Worm (Caenorhabditis elegans): Measurements from ENCODE around the gene mac-1.

mac-1 gene

DNA sequence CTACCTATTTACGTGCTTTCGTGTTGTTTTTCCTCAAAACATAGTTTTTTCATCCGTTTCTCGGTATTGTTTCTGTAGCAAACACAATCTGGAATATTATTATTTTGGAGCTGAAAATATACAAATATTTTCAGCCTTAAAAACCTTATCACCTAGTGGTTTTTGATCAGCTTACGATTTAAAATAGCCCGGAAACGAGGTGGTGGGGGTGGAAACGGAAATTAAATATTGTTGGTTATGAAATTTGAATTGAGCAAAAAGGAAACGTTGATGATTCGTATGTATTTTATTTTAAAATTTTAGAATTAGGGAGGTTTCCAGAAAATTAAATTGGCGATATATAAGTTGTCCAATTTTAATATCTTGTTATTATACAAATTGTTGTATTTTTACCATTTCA is 47.1 kb upstream of the mac-1 start:
- TF ChIP-seq unc-39 (tag; optimal IDR thresholded peaks at IDR 0.05), result no peak
- TF ChIP-seq nhr-77 (tag; optimal IDR thresholded peaks at IDR 0.05), result no peak
- TF ChIP-seq R02D3.7 (tag; optimal IDR thresholded peaks at IDR 0.05), result no peak
- no peak for TF ChIP-seq skn-1 (tag; optimal IDR thresholded peaks at IDR 0.05)
- no peak for TF ChIP-seq lin-39 (tag; optimal IDR thresholded peaks at IDR 0.05)
- no peak for TF ChIP-seq nhr-129 (tag; optimal IDR thresholded peaks at IDR 0.05)
- no peak for TF ChIP-seq alr-1 (tag; optimal IDR thresholded peaks at IDR 0.05)
- no peak for TF ChIP-seq nhr-21 (tag; optimal IDR thresholded peaks at IDR 0.05)
- TF ChIP-seq ceh-82 (tag; optimal IDR thresholded peaks at IDR 0.05), result no peak
- no peak for TF ChIP-seq zag-1 (tag; optimal IDR thresholded peaks at IDR 0.05)

DNA sequence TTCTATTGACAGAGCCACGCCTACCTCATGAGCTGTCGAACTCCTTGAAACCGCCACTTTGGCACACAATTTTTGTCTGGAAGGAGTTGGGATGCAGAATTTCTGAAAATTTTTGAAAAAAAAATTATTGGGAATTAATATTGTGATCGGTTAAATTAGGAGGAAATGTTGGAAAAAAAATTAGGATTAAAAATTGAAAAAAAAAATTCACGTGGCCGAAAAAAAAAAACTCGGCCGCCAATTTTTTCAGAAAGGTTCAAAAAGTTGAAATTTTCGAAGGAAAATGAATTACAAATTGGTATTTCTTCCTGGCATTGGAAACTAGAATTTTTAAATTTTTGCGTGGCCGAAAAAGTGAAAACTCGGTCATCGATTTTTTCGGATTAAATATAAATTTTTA is 35.4 kb upstream of the mac-1 start, which contains the start of gene dmsr-3:
TSS of gene dmsr-3 (minus strand) at position 101 of the 400 bp plus-strand sequence.
- TF ChIP-seq F13H6.1 (tag; optimal IDR thresholded peaks at IDR 0.05) (no peak), blmp-1 (tag; optimal IDR thresholded peaks at IDR 0.05; ENCODE audit: insufficient read depth) (no peak), ztf-11 (tag; optimal IDR thresholded peaks at IDR 0.05) (no peak), skn-1 (tag; optimal IDR thresholded peaks at IDR 0.05) (no peak), sma-3 (GFP tag; optimal IDR thresholded peaks at IDR 0.05) (no peak), nhr-237 (tag; optimal IDR thresholded peaks at IDR 0.05) (no peak), fos-1 (tag; optimal IDR thresholded peaks at IDR 0.05) (no peak), ZK546.5 (tag; optimal IDR thresholded peaks at IDR 0.05) (no peak), gmeb-1 (tag; optimal IDR thresholded peaks at IDR 0.05) (no peak), ztf-4 (tag; optimal IDR thresholded peaks at IDR 0.05) (no peak), mab-5 (tag; optimal IDR thresholded peaks at IDR 0.05) (no peak)

DNA sequence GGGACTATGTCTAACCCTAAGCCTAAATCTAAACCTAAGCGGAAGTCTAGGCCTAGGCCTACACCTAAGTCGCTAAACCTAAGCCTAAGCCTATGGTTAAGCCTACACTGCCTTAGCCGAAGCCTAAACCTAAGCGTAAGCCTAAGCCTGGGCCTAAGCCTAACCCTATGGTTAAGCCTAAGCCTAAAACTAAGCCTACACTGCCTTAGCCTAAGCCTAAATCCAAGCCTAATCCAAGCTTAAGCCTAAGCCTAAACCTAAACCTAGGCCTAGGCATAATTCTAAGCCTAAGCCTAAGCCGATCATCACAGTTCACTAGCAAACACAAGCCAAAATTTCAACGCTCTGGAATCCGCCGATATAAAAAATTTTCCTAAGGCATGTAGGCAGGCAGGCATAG is 20.6 kb upstream of the mac-1 start:
- TF ChIP-seq elt-1 (tag; optimal IDR thresholded peaks at IDR 0.05), result no peak
- TF ChIP-seq nhr-23 (tag; optimal IDR thresholded peaks at IDR 0.05), result no peak
- TF ChIP-seq ama-1 (optimal IDR thresholded peaks at IDR 0.05), result no peak

DNA sequence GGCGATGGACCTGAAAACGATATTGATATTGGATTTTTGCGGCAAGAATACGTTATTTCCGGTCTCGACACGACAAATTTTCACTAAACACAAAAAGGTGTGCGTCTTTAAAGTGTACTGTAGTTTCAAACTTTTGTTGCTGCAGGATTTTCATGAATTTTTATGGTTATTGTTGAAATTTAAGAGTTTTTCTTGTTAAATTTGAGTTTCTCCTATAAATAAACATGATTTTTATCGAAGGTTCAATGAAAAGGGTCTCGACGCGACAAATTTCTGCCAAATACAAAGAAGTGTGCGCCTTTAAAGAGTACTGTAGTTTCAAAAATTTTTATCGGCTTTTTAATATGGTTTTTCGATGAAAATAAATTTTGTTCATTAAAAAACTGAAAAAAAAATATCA is 19.3 kb upstream of the mac-1 start:
- no peak for TF ChIP-seq ceh-82 (tag; optimal IDR thresholded peaks at IDR 0.05)
- TF ChIP-seq dmd-4 (tag; optimal IDR thresholded peaks at IDR 0.05), result no peak
- no peak for TF ChIP-seq gmeb-1 (tag; optimal IDR thresholded peaks at IDR 0.05)
- TF ChIP-seq unc-39 (tag; optimal IDR thresholded peaks at IDR 0.05), result no peak
- no peak for TF ChIP-seq nhr-77 (tag; optimal IDR thresholded peaks at IDR 0.05)
- no peak for TF ChIP-seq nhr-10 (tag; optimal IDR thresholded peaks at IDR 0.05)
- no peak for TF ChIP-seq sma-3 (GFP tag; optimal IDR thresholded peaks at IDR 0.05)
- TF ChIP-seq C34F6.9 (tag; optimal IDR thresholded peaks at IDR 0.05), result no peak
- no peak for TF ChIP-seq unc-62 (GFP tag; optimal IDR thresholded peaks at IDR 0.05)
- TF ChIP-seq mdl-1 (tag; optimal IDR thresholded peaks at IDR 0.05), result no peak
- TF ChIP-seq skn-1 (tag; optimal IDR thresholded peaks at IDR 0.05), result no peak
- TF ChIP-seq elt-3 (tag; optimal IDR thresholded peaks at IDR 0.05), result no peak
- TF ChIP-seq lin-13 (GFP tag; optimal IDR thresholded peaks at IDR 0.05), result no peak
- no peak for TF ChIP-seq unc-55 (GFP tag; optimal IDR thresholded peaks at IDR 0.05)
- no peak for TF ChIP-seq egl-27 (tag; optimal IDR thresholded peaks at IDR 0.05)
- TF ChIP-seq ztf-4 (tag; optimal IDR thresholded peaks at IDR 0.05), result no peak

DNA sequence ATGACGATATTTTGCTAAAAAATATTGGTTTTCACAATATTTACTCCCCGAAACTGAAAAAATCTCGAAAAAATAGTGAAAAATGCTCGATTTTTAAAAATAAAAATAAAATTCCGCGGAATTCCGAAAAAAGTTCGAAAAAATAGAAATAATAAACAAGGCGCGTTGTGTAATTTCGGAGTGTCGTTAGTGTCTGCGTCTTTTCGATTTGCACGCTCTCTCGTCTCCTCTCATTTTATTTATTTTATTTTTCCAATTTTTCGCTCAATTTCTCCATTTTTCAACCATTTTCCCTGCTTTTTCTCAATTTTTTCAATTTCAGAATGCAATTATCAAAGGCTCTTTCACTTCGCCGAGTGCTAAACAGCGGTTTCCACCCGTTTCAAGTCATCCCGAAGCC is 17.2 kb upstream of the mac-1 start, which contains the start of gene mrpl-20:
TSS of gene mrpl-20 (plus strand) at position 323 of the 400 bp plus-strand sequence.
- TF ChIP-seq egl-27 (tag; optimal IDR thresholded peaks at IDR 0.05), result no peak
- peak; percentile 4 for TF ChIP-seq nhr-129 (tag; optimal IDR thresholded peaks at IDR 0.05)
- TF ChIP-seq crh-2 (tag; optimal IDR thresholded peaks at IDR 0.05), result no peak
- no peak for TF ChIP-seq elt-3 (tag; optimal IDR thresholded peaks at IDR 0.05)
- peak; percentile 49 for TF ChIP-seq C34F6.9 (tag; optimal IDR thresholded peaks at IDR 0.05)
- TF ChIP-seq unc-55 (GFP tag; optimal IDR thresholded peaks at IDR 0.05), result peak; percentile 67
- TF ChIP-seq aly-2 (tag; optimal IDR thresholded peaks at IDR 0.05), result no peak
- TF ChIP-seq ztf-1 (GFP tag; conservative IDR thresholded peaks at IDR 0.05), result no peak
- TF ChIP-seq lsy-2 (tag; optimal IDR thresholded peaks at IDR 0.05), result peak in 1 of 2 experiments; percentile 58
- peak; percentile 44 for TF ChIP-seq gmeb-1 (tag; optimal IDR thresholded peaks at IDR 0.05)

Data from whole organism, L2 larva.